Worm (Caenorhabditis elegans) whole organism, midembryonic: ENCODE data around the gene glc-4.

Experiments
- flt-1 ChIP-seq: fragments of 200-800 bp; sonication (Bioruptor generic); IDR thresholded peaks from 2 replicates; pipeline ENCODE4 v1.3.6; 2022; ENCODE audit warnings: missing genetic modification characterization, missing compliant biosample characterization
- klf-2 ChIP-seq: fragments of 200-800 bp; sonication (Bioruptor generic); conservative IDR thresholded peaks from 2 replicates; pipeline ENCODE4 v1.3.6; 2022; ENCODE audit warnings: missing genetic modification reagents, missing genetic modification characterization, missing compliant biosample characterization
- ztf-23 ChIP-seq: fragments of 200-800 bp; sonication (Bioruptor generic); IDR thresholded peaks from 2 replicates; pipeline ENCODE4 v1.3.6; 2022; ENCODE audit warnings: missing genetic modification reagents, missing genetic modification characterization, missing compliant biosample characterization
- ztf-29 ChIP-seq: fragments of 200-800 bp; sonication (Bioruptor generic); IDR thresholded peaks from 2 replicates; pipeline ENCODE4 v1.3.6; 2022; ENCODE audit warnings: missing genetic modification reagents, missing genetic modification characterization, missing compliant biosample characterization

DNA sequence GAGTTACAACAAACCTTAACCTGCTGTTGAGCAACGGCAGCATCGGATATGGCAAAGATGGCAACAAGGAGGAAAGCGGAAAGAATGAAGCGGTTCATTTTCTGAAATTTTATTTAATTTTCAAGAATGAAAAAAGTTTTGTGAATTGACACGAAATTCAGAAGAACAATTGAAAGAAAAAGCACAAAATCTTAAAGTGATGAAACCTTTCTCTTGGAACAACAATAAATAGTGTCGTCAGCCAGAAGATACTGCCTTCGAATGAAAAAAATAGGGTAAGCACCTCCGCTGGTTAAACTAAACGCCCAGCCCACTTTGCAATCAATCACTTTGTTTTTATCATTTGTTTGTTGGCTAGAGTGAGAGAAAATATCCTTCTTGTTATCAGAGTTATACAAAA, 37.3 kb upstream of the glc-4 start, which contains the start of gene E04F6.9:
- TF ChIP-seq ztf-29 (GFP tag; lab: Robert Waterston, UW) (no peak), ztf-23 (GFP tag; lab: Robert Waterston, UW) (no peak), klf-2 (GFP tag; lab: Robert Waterston, UW) (no peak), flt-1 (no peak)
